Worm (Caenorhabditis elegans): Measurements from ENCODE around the gene cdk-11.1.
A peak's percentile ranks its signal among the peaks of the same experiment; 100 is the strongest.

Gene cdk-11.1

ce11 chrII:7681898-7682297 lies 17.1 kb upstream of the cdk-11.1 start, which contains the start of gene lin-26:
Gene lin-26, plus strand, starts transcription at chrII:7682198.
- TF ChIP-seq ZK546.5 (tag; optimal IDR thresholded peaks at IDR 0.05) (no peak), eor-1 (tag; optimal IDR thresholded peaks at IDR 0.05) (no peak), sea-2 (GFP tag; optimal IDR thresholded peaks at IDR 0.05) (no peak), pqm-1 (tag; optimal IDR thresholded peaks at IDR 0.05) (no peak), R02D3.7 (tag; optimal IDR thresholded peaks at IDR 0.05) (no peak), egl-27 (tag; optimal IDR thresholded peaks at IDR 0.05) (no peak), mml-1 (tag; optimal IDR thresholded peaks at IDR 0.05) (no peak), nhr-43 (tag; optimal IDR thresholded peaks at IDR 0.05; ENCODE audit: poor library complexity, severe bottlenecking) (no peak), lin-39 (tag; optimal IDR thresholded peaks at IDR 0.05) (no peak), fos-1 (tag; optimal IDR thresholded peaks at IDR 0.05) (no peak), nhr-76 (tag; optimal IDR thresholded peaks at IDR 0.05) (no peak), unc-39 (tag; optimal IDR thresholded peaks at IDR 0.05) (no peak)

- no peak for TF ChIP-seq ztf-11 (tag; optimal IDR thresholded peaks at IDR 0.05)
These were observed 16.5 kb upstream of the cdk-11.1 start for ce11 chrII:7682488-7682887.

ce11 chrII:7684589-7684988 lies 14.4 kb upstream of the cdk-11.1 start, which contains the start of gene F18A1.1:
Gene F18A1.1, plus strand, starts transcription at chrII:7684889.
- no peak for TF ChIP-seq lsy-12 (tag; optimal IDR thresholded peaks at IDR 0.05)
- TF ChIP-seq eor-1 (tag; optimal IDR thresholded peaks at IDR 0.05), result no peak
- TF ChIP-seq skn-1 (tag; optimal IDR thresholded peaks at IDR 0.05), result no peak
- TF ChIP-seq hmg-11 (tag; optimal IDR thresholded peaks at IDR 0.05), result no peak
- TF ChIP-seq ceh-28 (tag; optimal IDR thresholded peaks at IDR 0.05), result peak; percentile 29
- TF ChIP-seq nhr-43 (tag; optimal IDR thresholded peaks at IDR 0.05; ENCODE audit: poor library complexity, severe bottlenecking), result peak; percentile 18

ce11 chrII:7690384-7690783 lies 8.7 kb upstream of the cdk-11.1 start, which contains the start of gene pid-1:
Gene pid-1, minus strand, starts transcription at chrII:7690556.
- TF ChIP-seq fkh-10 (GFP tag; optimal IDR thresholded peaks at IDR 0.05) (no peak), fkh-2 (tag; optimal IDR thresholded peaks at IDR 0.05) (no peak), ztf-4 (tag; optimal IDR thresholded peaks at IDR 0.05) (no peak), ceh-82 (tag; optimal IDR thresholded peaks at IDR 0.05) (no peak), lsy-12 (tag; optimal IDR thresholded peaks at IDR 0.05) (no peak), tbx-2 (tag; optimal IDR thresholded peaks at IDR 0.05) (no peak), ceh-28 (tag; optimal IDR thresholded peaks at IDR 0.05) (no peak)

ce11 chrII:7693929-7694328 lies 5.1 kb upstream of the cdk-11.1 start, which contains the start of gene nhx-2:
Gene nhx-2, minus strand, starts transcription at chrII:7693957.
- TF ChIP-seq ama-1 (optimal IDR thresholded peaks at IDR 0.05) (no peak), unc-62 (GFP tag; optimal IDR thresholded peaks at IDR 0.05) (no peak), egl-27 (tag; optimal IDR thresholded peaks at IDR 0.05) (no peak), nhr-12 (tag; optimal IDR thresholded peaks at IDR 0.05) (no peak), fkh-10 (GFP tag; optimal IDR thresholded peaks at IDR 0.05) (no peak), ceh-82 (tag; optimal IDR thresholded peaks at IDR 0.05) (no peak), pqm-1 (tag; optimal IDR thresholded peaks at IDR 0.05) (peak; percentile 78), R02D3.7 (tag; optimal IDR thresholded peaks at IDR 0.05) (no peak), nhr-28 (tag; optimal IDR thresholded peaks at IDR 0.05) (no peak), mdl-1 (tag; optimal IDR thresholded peaks at IDR 0.05) (no peak), ceh-16 (tag; optimal IDR thresholded peaks at IDR 0.05) (no peak), sea-2 (GFP tag; optimal IDR thresholded peaks at IDR 0.05) (no peak), pha-4 (tag; optimal IDR thresholded peaks at IDR 0.05) (no peak), ztf-4 (tag; optimal IDR thresholded peaks at IDR 0.05) (no peak), egl-5 (tag; optimal IDR thresholded peaks at IDR 0.05) (no peak), elt-2 (tag; optimal IDR thresholded peaks at IDR 0.05) (peak; percentile 87)

ce11 chrII:7694745-7695144 lies 4.3 kb upstream of the cdk-11.1 start:
- TF ChIP-seq pqm-1 (tag; optimal IDR thresholded peaks at IDR 0.05) (peak; percentile 66), elt-2 (tag; optimal IDR thresholded peaks at IDR 0.05) (peak; percentile 85), fos-1 (tag; optimal IDR thresholded peaks at IDR 0.05) (no peak), jun-1 (tag; optimal IDR thresholded peaks at IDR 0.05) (peak; percentile 31)

Data from whole organism, L3 larva.